Worm (Caenorhabditis elegans) whole organism, young adult: ENCODE measurements around the gene ani-2.

Source experiments
- Y53G8AR.9 ChIP-seq: fragments of 200-800 bp; sonication (Bioruptor generic); conservative IDR thresholded peaks from 2 replicates; pipeline ENCODE4 v1.3.6; 2022; ENCODE audit warnings: missing genetic modification reagents, missing genetic modification characterization, missing compliant biosample characterization
- aptf-2 ChIP-seq: fragments of 200-800 bp; sonication (Bioruptor generic); conservative IDR thresholded peaks from 2 replicates; pipeline ENCODE4 v1.3.6; 2022; ENCODE audit warnings: missing genetic modification reagents, missing genetic modification characterization, missing compliant biosample characterization
- ceh-27 ChIP-seq: fragments of 200-800 bp; sonication (Bioruptor generic); optimal IDR thresholded peaks from 2 replicates; lab custom pipeline; 2018; ENCODE audit warnings: mild to moderate bottlenecking, missing genetic modification characterization, moderate library complexity, missing compliant biosample characterization
- efl-1 ChIP-seq: fragments of 150-350 bp; optimal IDR thresholded peaks from 2 replicates; lab custom pipeline; 2014; ENCODE audit warnings: missing biosample characterization, missing genetic modification reagents, missing genetic modification characterization
- lsy-27 ChIP-seq: sonication (generic microtip); optimal IDR thresholded peaks from 2 replicates; lab custom pipeline; 2017; ENCODE audit warnings: missing genetic modification characterization, mild to moderate bottlenecking, missing compliant biosample characterization, antibody characterized with exemption, missing genotype, borderline replicate concordance; ENCODE audit not compliant: insufficient read depth
- mxl-1 ChIP-seq: sonication (generic microtip); optimal IDR thresholded peaks from 2 replicates; lab custom pipeline; 2016; ENCODE audit warnings: missing genetic modification characterization, missing compliant biosample characterization
- nhr-90 ChIP-seq: sonication (generic microtip); optimal IDR thresholded peaks from 2 replicates; lab custom pipeline; 2016; ENCODE audit warnings: missing genotype, mild to moderate bottlenecking, missing genetic modification characterization, missing compliant biosample characterization

- TF ChIP-seq lsy-27 (tag; lab: Kevin White, UChicago), result no peak
- no peak for TF ChIP-seq ceh-27 (GFP tag; lab: Kevin White, UChicago)
- TF ChIP-seq aptf-2, result no peak
- TF ChIP-seq efl-1, result no peak
- TF ChIP-seq mxl-1 (tag; lab: Kevin White, UChicago), result no peak
- TF ChIP-seq Y53G8AR.9 (GFP tag; lab: Robert Waterston, UW), result no peak
- no peak for TF ChIP-seq nhr-90 (tag; lab: Kevin White, UChicago)
Observed at ce11 chrII:6349968-6350367, 15.2 kb downstream of the ani-2 start.
